Worm (Caenorhabditis elegans) whole organism, late embryonic: ENCODE measurements around the gene hosl-1.

Source experiments
- ama-1 ChIP-seq: fragments of 150-350 bp; optimal IDR thresholded peaks from 2 replicates; lab custom pipeline; 2014
- ceh-18 ChIP-seq: sonication (generic microtip); optimal IDR thresholded peaks from 2 replicates; lab custom pipeline; 2016; ENCODE audit warnings: missing genetic modification characterization, missing compliant biosample characterization

DNA sequence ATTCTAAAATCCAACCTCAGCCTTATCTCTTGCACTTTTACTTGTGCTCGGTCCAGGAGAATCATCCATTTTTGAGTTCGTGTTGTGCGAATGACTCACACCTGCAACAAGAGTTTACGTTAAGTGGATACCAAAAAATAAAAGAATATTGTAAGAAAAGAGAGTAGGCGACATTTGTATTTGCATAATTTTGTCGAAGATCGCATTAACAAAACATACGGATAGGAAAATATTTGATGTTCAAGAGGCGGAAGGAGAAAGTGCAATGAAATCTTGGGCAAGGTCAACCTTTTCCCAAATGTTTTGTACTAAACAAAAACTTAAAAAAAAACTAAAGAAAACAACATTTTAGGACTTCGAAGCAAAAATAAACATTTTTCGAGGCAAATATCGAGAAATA, 31.1 kb upstream of the hosl-1 start, which contains the start of gene spat-3:
- TF ChIP-seq ceh-18 (tag; lab: Kevin White, UChicago) (no peak), ama-1 (lab: Kevin White, UChicago) (no peak)
